Worm (Caenorhabditis elegans): ENCODE results near the gene ins-23.

DNA sequence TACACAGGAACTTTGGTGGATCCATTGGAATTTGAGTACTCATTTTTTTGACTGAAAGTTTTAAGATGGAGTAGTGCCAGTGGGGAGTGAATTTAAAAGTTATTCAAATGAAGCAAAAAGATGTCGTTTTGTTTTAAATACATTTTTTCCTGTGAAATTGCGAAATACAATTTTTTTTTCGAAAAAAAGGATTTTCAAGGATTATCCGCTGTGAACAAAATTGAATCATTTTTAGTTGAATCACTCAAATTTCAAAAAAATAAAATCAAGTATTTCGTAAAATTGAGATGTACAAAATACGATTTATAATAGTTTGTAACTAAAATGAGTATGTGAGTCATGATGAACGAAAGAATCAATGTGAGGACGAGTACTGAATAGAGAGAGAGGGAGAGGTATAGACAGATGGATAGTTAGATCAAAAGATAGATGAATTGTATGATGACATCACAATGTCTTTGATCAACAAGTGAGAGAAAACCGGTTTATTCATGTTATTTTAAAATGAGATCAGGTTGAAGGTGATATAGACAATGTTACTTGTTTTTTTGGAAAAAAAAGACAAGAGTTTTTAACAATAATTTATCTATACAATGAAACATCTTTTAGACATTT lies 21.2 kb upstream of the ins-23 start, which contains the start of gene C05B5.8:
- TF ChIP-seq nhr-28 (tag; optimal IDR thresholded peaks at IDR 0.05) (no peak), lin-13 (tag; optimal IDR thresholded peaks at IDR 0.05) (no peak), lsy-2 (tag; optimal IDR thresholded peaks at IDR 0.05) (no peak), elt-3 (tag; optimal IDR thresholded peaks at IDR 0.05) (no peak), ceh-39 (tag; optimal IDR thresholded peaks at IDR 0.05) (no peak), sem-2 (GFP tag; optimal IDR thresholded peaks at IDR 0.05) (no peak), unc-39 (tag; optimal IDR thresholded peaks at IDR 0.05) (no peak), cnd-1 (tag; optimal IDR thresholded peaks at IDR 0.05) (no peak)
